Worm (Caenorhabditis elegans) whole organism, L2 larva: ENCODE results near the gene K09D9.9.

Source experiments
- R02D3.7 ChIP-seq: fragments of 150-350 bp; optimal IDR thresholded peaks from 2 replicates; lab custom pipeline; 2014; ENCODE audit warnings: missing biosample characterization, missing genetic modification characterization
- egl-27 ChIP-seq: sonication (generic microtip); optimal IDR thresholded peaks from 3 replicates; lab custom pipeline; 2017; ENCODE audit warnings: missing biosample characterization, missing genetic modification reagents, missing genetic modification characterization
- fos-1 ChIP-seq: fragments of 150-350 bp; optimal IDR thresholded peaks from 2 replicates; lab custom pipeline; 2014; ENCODE audit warnings: missing biosample characterization, missing genetic modification characterization
- lin-11 ChIP-seq: fragments of 150-350 bp; sonication (generic microtip); optimal IDR thresholded peaks from 2 replicates; lab custom pipeline; 2014; ENCODE audit warnings: missing biosample characterization, missing genetic modification characterization, inconsistent platforms, mixed read lengths
- mdl-1 ChIP-seq, 2 experiments: fragments of 150-350 bp in 1 of 2; sonication (generic microtip) in 1 of 2; optimal IDR thresholded peaks; 2 replicates each; lab custom pipeline; 2017; ENCODE audit warnings: missing biosample characterization in 2 of 2, missing genetic modification characterization in 2 of 2
- nhr-11 ChIP-seq: fragments of 150-350 bp; optimal IDR thresholded peaks from 2 replicates; lab custom pipeline; 2014; ENCODE audit warnings: missing biosample characterization, missing genetic modification characterization
- snpc-4 ChIP-seq: fragments of 150-350 bp; optimal IDR thresholded peaks from 2 replicates; lab custom pipeline; 2014; ENCODE audit warnings: missing biosample characterization, missing genetic modification characterization
- unc-39 ChIP-seq: fragments of 150-350 bp; optimal IDR thresholded peaks from 2 replicates; lab custom pipeline; 2014; ENCODE audit warnings: missing biosample characterization, missing genetic modification characterization
- unc-62 ChIP-seq: fragments of 150-350 bp; optimal IDR thresholded peaks from 2 replicates; lab custom pipeline; 2014; ENCODE audit warnings: missing biosample characterization, missing genetic modification reagents, missing genetic modification characterization

ce11 chrV:4031319-4031718 lies 37.4 kb upstream of the K09D9.9 start, which contains the start of gene cyp-35A4:
- TF ChIP-seq nhr-11 (tag; lab: Kevin White, UChicago) (no peak), lin-11 (no peak), unc-62 (GFP tag; lab: Kevin White, UChicago) (no peak), egl-27 (no peak), R02D3.7 (no peak), fos-1 (tag; lab: Kevin White, UChicago) (no peak), unc-39 (tag; lab: Kevin White, UChicago) (no peak), snpc-4 (no peak), mdl-1 (tag; optimal IDR thresholded peaks at IDR 0.05; lab: Kevin White, UChicago) (no peak)
